Fruit fly (Drosophila melanogaster) whole organism, embryonic: ENCODE measurements around the gene CG13898.

Experiments
- CG15073 ChIP-seq: fragments of 200-800 bp; sonication (Bioruptor generic); optimal IDR thresholded peaks from 2 replicates; lab custom pipeline; 2016; ENCODE audit warnings: missing biosample characterization, missing genetic modification characterization
- CG6689 ChIP-seq: fragments of 200-800 bp; sonication (Bioruptor generic); IDR thresholded peaks from 2 replicates; pipeline ENCODE4 v1.3.6; 2022; ENCODE audit warnings: missing biosample characterization, missing genetic modification characterization
- cad ChIP-seq: fragments of >200 bp; optimal IDR thresholded peaks from 2 replicates; lab custom pipeline; 2017; ENCODE audit warnings: missing biosample characterization, missing genetic modification characterization

- TF ChIP-seq cad (GFP tag; lab: Kevin White, UChicago), result no peak
- peak; percentile 38 for TF ChIP-seq CG15073 (GFP tag; lab: Kevin White, UChicago)
- TF ChIP-seq CG6689, result peak; percentile 85
These were observed 41.4 kb downstream of the CG13898 start for dm6 chr3L:762331-762907.
